Worm (Caenorhabditis elegans) whole organism, L1 larva: ENCODE measurements around the gene chtb-2.

Source experiments
- ama-1 ChIP-seq: fragments of 150-350 bp; optimal IDR thresholded peaks from 2 replicates; lab custom pipeline; 2014
- fos-1 ChIP-seq: fragments of 150-350 bp; optimal IDR thresholded peaks from 2 replicates; lab custom pipeline; 2014; ENCODE audit warnings: missing biosample characterization, missing genetic modification characterization
- nhr-237 ChIP-seq: fragments of 150-350 bp; optimal IDR thresholded peaks from 2 replicates; lab custom pipeline; 2014; ENCODE audit warnings: missing biosample characterization, missing genetic modification characterization
- skn-1 ChIP-seq: fragments of 150-350 bp; optimal IDR thresholded peaks from 2 replicates; lab custom pipeline; 2014; ENCODE audit warnings: missing biosample characterization, missing genetic modification characterization

DNA sequence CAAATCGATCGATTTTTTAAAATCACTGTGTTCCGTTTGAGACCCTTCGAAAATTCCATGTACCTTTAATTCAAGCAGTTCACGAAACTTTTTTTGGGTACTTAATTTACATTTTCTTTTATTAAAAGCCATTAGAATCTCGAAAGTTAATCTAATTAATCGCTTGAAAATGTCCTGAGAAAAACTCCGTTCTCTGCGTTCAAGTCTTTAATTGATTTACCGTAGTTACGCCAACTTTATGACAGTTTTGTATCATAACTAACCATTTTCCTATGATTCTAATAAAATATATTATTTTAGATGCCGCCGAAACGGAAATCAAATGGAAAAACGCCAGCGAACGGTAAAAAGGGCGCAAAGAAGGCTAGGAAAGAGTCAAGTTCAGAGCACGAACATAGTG lies 28.8 kb upstream of the chtb-2 start, which contains the start of gene jhdm-1:
- TF ChIP-seq ama-1: no peak
- TF ChIP-seq fos-1 (tag; lab: Kevin White, UChicago): no peak
- TF ChIP-seq skn-1 (tag; lab: Kevin White, UChicago): no peak
- TF ChIP-seq nhr-237 (tag; lab: Kevin White, UChicago): no peak
